Worm (Caenorhabditis elegans) whole organism, early embryonic: Measurements from ENCODE around the gene srlf-37.

Experiments used
- F13C5.2 ChIP-seq: sonication (generic microtip); optimal IDR thresholded peaks from 2 replicates; lab custom pipeline; 2017; ENCODE audit warnings: mild to moderate bottlenecking, missing genetic modification characterization, inconsistent platforms, missing compliant biosample characterization
- aly-1 ChIP-seq: sonication (generic microtip); optimal IDR thresholded peaks from 2 replicates; lab custom pipeline; 2016; ENCODE audit warnings: missing genetic modification characterization, missing compliant biosample characterization
- ama-1 ChIP-seq: fragments of 150-350 bp; optimal IDR thresholded peaks from 2 replicates; lab custom pipeline; 2014
- ceh-13 ChIP-seq: fragments of 200-800 bp; sonication (Bioruptor generic); optimal IDR thresholded peaks from 2 replicates; lab custom pipeline; 2018; ENCODE audit warnings: mild to moderate bottlenecking, missing genetic modification characterization, missing compliant biosample characterization
- ceh-36 ChIP-seq: sonication (generic microtip); optimal IDR thresholded peaks from 2 replicates; lab custom pipeline; 2016; ENCODE audit warnings: missing genetic modification characterization, inconsistent platforms, missing compliant biosample characterization
- ets-7 ChIP-seq: sonication (generic microtip); optimal IDR thresholded peaks from 2 replicates; lab custom pipeline; 2016; ENCODE audit warnings: missing genotype, missing genetic modification characterization, missing compliant biosample characterization
- flt-1 ChIP-seq: fragments of 200-800 bp; sonication (Bioruptor generic); IDR thresholded peaks from 2 replicates; pipeline ENCODE4 v1.3.6; 2022; ENCODE audit warnings: missing genetic modification characterization, missing compliant biosample characterization
- hmg-4 ChIP-seq: fragments of 200-800 bp; sonication (Bioruptor generic); optimal IDR thresholded peaks from 2 replicates; lab custom pipeline; 2018; ENCODE audit warnings: mild to moderate bottlenecking, missing genetic modification characterization, missing compliant biosample characterization
- hnd-1 ChIP-seq: sonication (generic microtip); optimal IDR thresholded peaks from 2 replicates; lab custom pipeline; 2016; ENCODE audit warnings: missing genetic modification characterization, missing compliant biosample characterization
- pes-1 ChIP-seq: fragments of 200-800 bp; sonication (Bioruptor generic); IDR thresholded peaks from 2 replicates; pipeline ENCODE4 v1.3.6; 2022; ENCODE audit warnings: missing genetic modification reagents, missing genetic modification characterization, missing compliant biosample characterization
- scrt-1 ChIP-seq: fragments of 200-800 bp; sonication (Bioruptor generic); IDR thresholded peaks from 2 replicates; pipeline ENCODE4 v1.3.6; 2022; ENCODE audit warnings: missing genetic modification characterization, missing compliant biosample characterization
- sea-1 ChIP-seq: fragments of 200-800 bp; sonication (Bioruptor generic); conservative IDR thresholded peaks from 2 replicates; pipeline ENCODE4 v1.3.6; 2022; ENCODE audit warnings: missing genetic modification characterization, missing compliant biosample characterization
- tbx-11 ChIP-seq: fragments of 200-800 bp; sonication (Bioruptor generic); IDR thresholded peaks from 2 replicates; pipeline ENCODE4 v1.3.6; 2022; ENCODE audit warnings: missing genetic modification characterization, missing compliant biosample characterization
- tra-4 ChIP-seq: sonication (generic microtip); optimal IDR thresholded peaks from 2 replicates; lab custom pipeline; 2017; ENCODE audit warnings: missing genetic modification characterization, missing compliant biosample characterization

ce11 chrV:636281-636680 lies 32.3 kb upstream of the srlf-37 start, which contains the start of gene pals-31:
- no peak for TF ChIP-seq sea-1 (GFP tag; lab: Robert Waterston, UW)
- no peak for TF ChIP-seq pes-1 (GFP tag; lab: Robert Waterston, UW)
- no peak for TF ChIP-seq ama-1 (lab: Kevin White, UChicago)
- no peak for TF ChIP-seq F13C5.2 (tag; lab: Kevin White, UChicago)
- TF ChIP-seq ets-7, result no peak
- no peak for TF ChIP-seq hnd-1 (tag; lab: Kevin White, UChicago)
- no peak for TF ChIP-seq ceh-13 (GFP tag; lab: Kevin White, UChicago)
- no peak for TF ChIP-seq hmg-4 (GFP tag; lab: Kevin White, UChicago)
- no peak for TF ChIP-seq tra-4 (tag; lab: Kevin White, UChicago)
- TF ChIP-seq tbx-11 (GFP tag; lab: Robert Waterston, UW), result no peak
- no peak for TF ChIP-seq aly-1 (tag; lab: Kevin White, UChicago)
- TF ChIP-seq scrt-1, result no peak
- no peak for TF ChIP-seq ceh-36 (tag; lab: Kevin White, UChicago)
- no peak for TF ChIP-seq flt-1 (GFP tag; lab: Robert Waterston, UW)
